Worm (Caenorhabditis elegans): Measurements from ENCODE around the gene R08D7.7.
"Not testable (repeated sequence)": the region's sequence is repeated elsewhere in the genome, so short reads cannot be mapped to it uniquely, and the experiment has no call there.

R08D7.7 gene

DNA sequence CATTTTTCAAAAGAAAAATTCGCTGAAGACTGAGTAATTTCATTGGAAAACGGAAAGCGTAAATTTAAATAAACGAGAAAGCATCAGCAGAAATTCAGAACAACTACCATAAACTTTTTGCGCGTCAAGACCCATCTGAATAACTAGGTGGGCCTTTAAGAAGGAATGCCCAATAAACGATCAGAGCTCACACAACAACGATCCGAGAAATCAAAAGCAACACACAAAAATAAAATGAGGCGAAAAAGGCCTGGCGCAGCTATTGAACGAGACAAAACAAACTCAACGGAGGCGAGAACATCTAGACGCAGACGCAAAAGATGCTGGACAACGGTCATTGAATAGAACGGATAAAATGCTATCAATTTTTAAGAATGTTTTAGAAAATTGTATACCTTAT lies 9.0 kb downstream of the R08D7.7 start:
- TF ChIP-seq ztf-23 (GFP tag; IDR thresholded peaks at IDR 0.05) (no peak), ref-1 (GFP tag; conservative IDR thresholded peaks at IDR 0.05) (no peak)

- TF ChIP-seq ztf-23 (GFP tag; IDR thresholded peaks at IDR 0.05): no peak
- TF ChIP-seq klf-2 (GFP tag; conservative IDR thresholded peaks at IDR 0.05): no peak
- no peak for TF ChIP-seq ztf-29 (GFP tag; IDR thresholded peaks at IDR 0.05)
- no peak for TF ChIP-seq tab-1 (GFP tag; IDR thresholded peaks at IDR 0.05)
- TF ChIP-seq flt-1 (GFP tag; IDR thresholded peaks at IDR 0.05): no peak
- no peak for TF ChIP-seq ref-1 (GFP tag; conservative IDR thresholded peaks at IDR 0.05)
- no peak for TF ChIP-seq cog-1 (tag; optimal IDR thresholded peaks at IDR 0.05)
- TF ChIP-seq T22C8.4 (GFP tag; IDR thresholded peaks at IDR 0.05): no peak
- TF ChIP-seq med-1 (GFP tag; optimal IDR thresholded peaks at IDR 0.05; ENCODE audit: insufficient read depth): no peak
Measured at ce11 chrIII:8999508-8999907, 9.7 kb downstream of the R08D7.7 start, which contains the start of gene F59B2.3. F59B2.3 (minus strand) TSS chrIII:8999766.

DNA sequence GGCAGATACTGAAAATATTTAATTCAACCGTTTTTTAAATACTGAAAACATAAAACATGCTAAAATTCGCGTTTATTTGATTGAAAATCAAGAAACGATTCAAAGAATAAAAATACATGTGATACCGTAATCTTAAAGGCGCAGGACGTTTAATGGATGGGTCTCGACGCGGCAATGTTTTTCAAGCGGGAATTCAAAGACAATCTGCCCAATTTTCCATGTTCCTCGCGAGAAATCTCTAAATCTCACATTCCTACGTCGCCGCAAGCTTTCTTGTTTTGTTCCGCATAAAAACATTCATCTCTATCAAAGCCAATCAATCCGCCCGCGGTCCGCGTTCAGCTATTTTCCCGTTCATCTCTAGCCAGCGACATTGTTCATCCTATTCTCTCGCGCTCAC lies 11.6 kb downstream of the R08D7.7 start:
- TF ChIP-seq med-1 (GFP tag; optimal IDR thresholded peaks at IDR 0.05; ENCODE audit: insufficient read depth) (no peak), ztf-23 (GFP tag; IDR thresholded peaks at IDR 0.05) (0 out of 2 replicates have a peak, but pooled peaks have one; percentile 6)

- TF ChIP-seq ref-1 (GFP tag; conservative IDR thresholded peaks at IDR 0.05) (no peak), med-1 (GFP tag; optimal IDR thresholded peaks at IDR 0.05; ENCODE audit: insufficient read depth) (no peak), flt-1 (GFP tag; IDR thresholded peaks at IDR 0.05) (no peak), klf-2 (GFP tag; conservative IDR thresholded peaks at IDR 0.05) (no peak), tab-1 (GFP tag; IDR thresholded peaks at IDR 0.05) (no peak), ztf-23 (GFP tag; IDR thresholded peaks at IDR 0.05) (no peak), T22C8.4 (GFP tag; IDR thresholded peaks at IDR 0.05) (no peak), ztf-29 (GFP tag; IDR thresholded peaks at IDR 0.05) (no peak), cog-1 (tag; optimal IDR thresholded peaks at IDR 0.05) (no peak)
Measured at ce11 chrIII:9001899-9002298, 12.0 kb downstream of the R08D7.7 start, which contains the start of gene rpn-6.2. rpn-6.2 (minus strand) TSS chrIII:9001999.

ce11 chrIII:9002545-9002944 lies 12.7 kb downstream of the R08D7.7 start, which contains the start of the genes F59B2.15 and zif-1:
F59B2.15 (minus strand) TSS chrIII:9002645.
zif-1 (plus strand) TSS chrIII:9002779.
- no peak for TF ChIP-seq ztf-29 (GFP tag; IDR thresholded peaks at IDR 0.05)
- TF ChIP-seq klf-2 (GFP tag; conservative IDR thresholded peaks at IDR 0.05): no peak
- no peak for TF ChIP-seq T22C8.4 (GFP tag; IDR thresholded peaks at IDR 0.05)
- TF ChIP-seq tab-1 (GFP tag; IDR thresholded peaks at IDR 0.05): no peak
- TF ChIP-seq cog-1 (tag; optimal IDR thresholded peaks at IDR 0.05): no peak
- no peak for TF ChIP-seq flt-1 (GFP tag; IDR thresholded peaks at IDR 0.05)
- TF ChIP-seq med-1 (GFP tag; optimal IDR thresholded peaks at IDR 0.05; ENCODE audit: insufficient read depth): no peak
- no peak for TF ChIP-seq ztf-23 (GFP tag; IDR thresholded peaks at IDR 0.05)

- TF ChIP-seq ztf-23 (GFP tag; IDR thresholded peaks at IDR 0.05) (no peak), flt-1 (GFP tag; IDR thresholded peaks at IDR 0.05) (no peak), cog-1 (tag; optimal IDR thresholded peaks at IDR 0.05) (no peak), klf-2 (GFP tag; conservative IDR thresholded peaks at IDR 0.05) (no peak), tab-1 (GFP tag; IDR thresholded peaks at IDR 0.05) (no peak), ref-1 (GFP tag; conservative IDR thresholded peaks at IDR 0.05) (no peak), ztf-29 (GFP tag; IDR thresholded peaks at IDR 0.05) (no peak), med-1 (GFP tag; optimal IDR thresholded peaks at IDR 0.05; ENCODE audit: insufficient read depth) (no peak), T22C8.4 (GFP tag; IDR thresholded peaks at IDR 0.05) (no peak)
Measured at ce11 chrIII:9004658-9005057, 14.8 kb downstream of the R08D7.7 start.

DNA sequence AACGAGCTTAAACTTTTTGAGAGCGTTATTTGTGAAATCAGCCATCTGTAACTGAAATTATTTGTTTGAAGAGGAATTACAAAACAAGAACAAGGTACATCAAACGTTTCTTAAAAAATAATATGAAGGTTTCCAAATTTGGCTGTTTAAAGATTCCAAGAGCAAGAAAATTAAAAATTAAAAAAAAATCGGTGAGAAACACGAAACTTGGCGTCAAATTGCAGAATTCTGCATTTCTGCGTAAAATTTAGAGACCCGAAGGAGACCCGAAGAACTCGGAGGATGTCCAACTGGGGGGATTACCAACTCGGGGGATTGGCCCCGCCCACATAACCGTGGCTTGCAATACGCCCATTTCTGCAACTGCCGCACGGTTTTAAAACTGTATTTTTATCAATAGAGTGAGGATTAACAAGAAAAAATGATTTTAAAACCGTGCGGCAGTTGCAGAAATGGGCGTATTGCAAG lies 16.1 kb downstream of the R08D7.7 start, which contains the start of gene rab-6.1:
TSS of gene rab-6.1 (minus strand) at position 51 of the 468 bp plus-strand sequence.
- not testable (repeated sequence) for TF ChIP-seq klf-2 (GFP tag; conservative IDR thresholded peaks at IDR 0.05); T22C8.4 (GFP tag; IDR thresholded peaks at IDR 0.05); med-1 (GFP tag; optimal IDR thresholded peaks at IDR 0.05; ENCODE audit: insufficient read depth)

DNA sequence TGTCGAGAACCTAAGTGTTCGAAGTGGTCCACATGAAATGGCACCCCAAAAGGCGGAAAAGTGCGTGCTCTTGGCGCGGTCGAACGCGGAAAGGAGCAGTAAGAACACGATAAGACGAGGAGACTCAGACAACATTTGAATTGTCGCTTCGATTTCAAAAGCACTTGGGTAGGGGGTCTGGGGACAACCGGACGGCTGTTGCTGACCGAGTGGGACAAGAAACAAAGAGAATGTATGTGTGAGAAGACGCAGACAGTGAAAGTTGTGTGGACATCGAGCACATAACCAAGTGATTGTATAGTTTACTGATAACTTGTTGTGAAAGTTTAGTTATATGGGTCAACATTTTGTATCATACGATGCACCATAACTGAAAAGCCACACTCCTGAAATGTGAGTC lies 17.3 kb downstream of the R08D7.7 start:
- TF ChIP-seq ztf-23 (GFP tag; IDR thresholded peaks at IDR 0.05): no peak
- TF ChIP-seq cog-1 (tag; optimal IDR thresholded peaks at IDR 0.05): peak; percentile 20
- 0 out of 2 replicates have a peak, but pooled peaks have one; percentile 7 for TF ChIP-seq tab-1 (GFP tag; IDR thresholded peaks at IDR 0.05)

DNA sequence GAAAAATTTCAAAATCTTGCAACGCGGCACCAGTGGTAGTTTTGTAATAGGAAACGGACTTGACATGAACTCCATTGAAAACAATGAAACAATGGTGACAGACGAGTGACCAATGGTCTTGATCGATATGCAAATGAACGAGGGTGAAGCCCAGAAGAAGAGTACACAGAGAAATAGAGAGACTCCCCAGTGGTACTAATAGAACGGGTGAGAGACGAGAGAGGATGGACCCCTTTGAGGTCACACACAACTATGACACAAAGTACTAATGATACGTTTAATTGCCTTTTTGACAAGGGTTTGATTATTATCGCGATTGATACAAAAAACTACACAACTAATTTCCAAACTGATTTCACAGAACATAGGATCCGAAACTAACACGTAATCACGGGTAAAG lies 20.2 kb downstream of the R08D7.7 start, which contains the start of gene F59B2.8:
TSS of gene F59B2.8 (minus strand) at position 151 of the 400 bp plus-strand sequence.
- TF ChIP-seq flt-1 (GFP tag; IDR thresholded peaks at IDR 0.05) (0 out of 2 replicates have a peak, but pooled peaks have one; percentile 54), tab-1 (GFP tag; IDR thresholded peaks at IDR 0.05) (no peak), ztf-29 (GFP tag; IDR thresholded peaks at IDR 0.05) (peak; percentile 23; the same call in 1 of the 2 replicates), ref-1 (GFP tag; conservative IDR thresholded peaks at IDR 0.05) (no peak), cog-1 (tag; optimal IDR thresholded peaks at IDR 0.05) (no peak), med-1 (GFP tag; optimal IDR thresholded peaks at IDR 0.05; ENCODE audit: insufficient read depth) (no peak), ztf-23 (GFP tag; IDR thresholded peaks at IDR 0.05) (no peak), T22C8.4 (GFP tag; IDR thresholded peaks at IDR 0.05) (no peak), klf-2 (GFP tag; conservative IDR thresholded peaks at IDR 0.05) (no peak)

DNA sequence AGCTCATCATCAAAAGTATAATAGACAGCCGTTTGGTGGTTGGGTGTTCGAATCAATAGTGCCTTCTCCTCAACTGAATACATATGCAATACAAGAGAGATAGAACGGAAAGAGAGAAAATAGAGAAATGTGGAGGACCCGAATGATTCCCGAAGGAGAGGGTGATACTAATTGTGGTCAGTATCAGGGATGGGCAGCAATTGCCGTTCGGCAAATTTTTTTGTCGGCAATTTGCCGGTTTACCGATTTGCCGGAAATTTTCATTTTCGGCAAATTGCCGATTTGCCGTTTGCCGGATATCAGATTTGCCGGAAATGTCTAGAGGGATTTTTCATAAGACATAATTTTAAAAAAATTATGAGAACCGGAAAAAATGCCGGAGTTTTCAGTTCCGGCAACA lies 22.5 kb downstream of the R08D7.7 start, which contains the start of gene F59B2.9:
TSS of gene F59B2.9 (minus strand) at position 101 of the 400 bp plus-strand sequence.
- no peak for TF ChIP-seq ztf-29 (GFP tag; IDR thresholded peaks at IDR 0.05)
- TF ChIP-seq ref-1 (GFP tag; conservative IDR thresholded peaks at IDR 0.05): no peak
- no peak for TF ChIP-seq med-1 (GFP tag; optimal IDR thresholded peaks at IDR 0.05; ENCODE audit: insufficient read depth)
- no peak for TF ChIP-seq flt-1 (GFP tag; IDR thresholded peaks at IDR 0.05)
- no peak for TF ChIP-seq ztf-23 (GFP tag; IDR thresholded peaks at IDR 0.05)

Data from whole organism, midembryonic.